Worm (Caenorhabditis elegans) whole organism, L3 larva: Measurements from ENCODE around the gene ssr-2.
A peak's percentile ranks its signal among the peaks of the same experiment; 100 is the strongest.

ENCODE experiments used
- R02D3.7 ChIP-seq: fragments of 150-350 bp; optimal IDR thresholded peaks from 2 replicates; lab custom pipeline; 2014; ENCODE audit warnings: missing biosample characterization, missing genetic modification characterization
- ZK546.5 ChIP-seq: sonication (generic microtip); optimal IDR thresholded peaks from 2 replicates; lab custom pipeline; 2017; ENCODE audit warnings: missing biosample characterization, missing genetic modification characterization
- aly-2 ChIP-seq: fragments of 150-350 bp; optimal IDR thresholded peaks from 2 replicates; lab custom pipeline; 2014; ENCODE audit warnings: missing biosample characterization, missing genetic modification characterization
- ceh-16 ChIP-seq: sonication (generic microtip); optimal IDR thresholded peaks from 2 replicates; lab custom pipeline; 2017; ENCODE audit warnings: missing biosample characterization, missing genetic modification characterization
- ceh-28 ChIP-seq: fragments of 150-350 bp; optimal IDR thresholded peaks from 2 replicates; lab custom pipeline; 2014; ENCODE audit warnings: missing biosample characterization, missing genetic modification reagents, missing genetic modification characterization
- ceh-82 ChIP-seq: fragments of 150-350 bp; optimal IDR thresholded peaks from 2 replicates; lab custom pipeline; 2014; ENCODE audit warnings: missing biosample characterization, missing genetic modification characterization
- ceh-9 ChIP-seq: sonication (generic microtip); optimal IDR thresholded peaks from 2 replicates; lab custom pipeline; 2018; ENCODE audit warnings: missing biosample characterization, missing genetic modification characterization
- daf-12 ChIP-seq: fragments of 150-350 bp; optimal IDR thresholded peaks from 2 replicates; lab custom pipeline; 2014; ENCODE audit warnings: missing biosample characterization, missing genetic modification reagents, missing genetic modification characterization
- egl-5 ChIP-seq: fragments of 150-350 bp; optimal IDR thresholded peaks from 2 replicates; lab custom pipeline; 2017; ENCODE audit warnings: missing biosample characterization, missing genetic modification reagents, missing genetic modification characterization, inconsistent platforms
- elt-1 ChIP-seq: fragments of 150-350 bp; optimal IDR thresholded peaks from 2 replicates; lab custom pipeline; 2014; ENCODE audit warnings: missing biosample characterization, missing genetic modification characterization
- elt-2 ChIP-seq: sonication (generic microtip); optimal IDR thresholded peaks from 2 replicates; lab custom pipeline; 2016; ENCODE audit warnings: missing genetic modification reagents, mild to moderate bottlenecking, missing genetic modification characterization, missing compliant biosample characterization
- fos-1 ChIP-seq: fragments of 150-350 bp; optimal IDR thresholded peaks from 2 replicates; lab custom pipeline; 2014; ENCODE audit warnings: missing biosample characterization, missing genetic modification characterization
- hmg-11 ChIP-seq: sonication (generic microtip); optimal IDR thresholded peaks from 2 replicates; lab custom pipeline; 2016; ENCODE audit warnings: missing genetic modification characterization, missing compliant biosample characterization
- jun-1 ChIP-seq: fragments of 150-350 bp; optimal IDR thresholded peaks from 2 replicates; lab custom pipeline; 2014; ENCODE audit warnings: missing biosample characterization, missing genetic modification reagents, missing genetic modification characterization
- lin-39 ChIP-seq: fragments of 150-350 bp; optimal IDR thresholded peaks from 2 replicates; lab custom pipeline; 2018; ENCODE audit warnings: missing biosample characterization, missing genetic modification reagents, missing genetic modification characterization
- mdl-1 ChIP-seq: fragments of 150-350 bp; optimal IDR thresholded peaks from 2 replicates; lab custom pipeline; 2014; ENCODE audit warnings: missing biosample characterization, missing genetic modification characterization
- mml-1 ChIP-seq: fragments of 150-350 bp; sonication (generic microtip); optimal IDR thresholded peaks from 3 replicates; lab custom pipeline; 2014; ENCODE audit warnings: missing biosample characterization, missing genetic modification characterization
- nhr-25 ChIP-seq: sonication (generic microtip); optimal IDR thresholded peaks from 2 replicates; lab custom pipeline; 2017; ENCODE audit warnings: missing biosample characterization, missing genetic modification characterization
- nhr-28 ChIP-seq: fragments of 150-350 bp; optimal IDR thresholded peaks from 2 replicates; lab custom pipeline; 2014; ENCODE audit warnings: missing biosample characterization, missing genetic modification characterization
- nhr-67 ChIP-seq: fragments of 150-350 bp; optimal IDR thresholded peaks from 2 replicates; lab custom pipeline; 2014; ENCODE audit warnings: missing biosample characterization, missing genetic modification characterization
- pha-4 ChIP-seq: fragments of 150-350 bp; optimal IDR thresholded peaks from 2 replicates; lab custom pipeline; 2014; ENCODE audit warnings: missing biosample characterization, missing genetic modification reagents, missing genetic modification characterization
- pqm-1 ChIP-seq: fragments of 150-350 bp; optimal IDR thresholded peaks from 2 replicates; lab custom pipeline; 2017; ENCODE audit warnings: missing biosample characterization, missing genetic modification characterization, inconsistent platforms
- skn-1 ChIP-seq: fragments of 150-350 bp; optimal IDR thresholded peaks from 2 replicates; lab custom pipeline; 2014; ENCODE audit warnings: missing biosample characterization, missing genetic modification characterization
- snpc-4 ChIP-seq: fragments of 150-350 bp; optimal IDR thresholded peaks from 2 replicates; lab custom pipeline; 2014; ENCODE audit warnings: missing biosample characterization, missing genetic modification characterization
- tbx-2 ChIP-seq: sonication (generic microtip); optimal IDR thresholded peaks from 2 replicates; lab custom pipeline; 2016; ENCODE audit warnings: mild to moderate bottlenecking, missing genetic modification characterization, missing compliant biosample characterization
- unc-62 ChIP-seq: fragments of 150-350 bp; sonication (generic microtip); optimal IDR thresholded peaks from 4 replicates; lab custom pipeline; 2014; ENCODE audit warnings: missing biosample characterization, missing genetic modification reagents, missing genetic modification characterization
- ztf-4 ChIP-seq: fragments of 150-350 bp; optimal IDR thresholded peaks from 2 replicates; lab custom pipeline; 2014; ENCODE audit warnings: missing biosample characterization, missing genetic modification characterization

Gene ssr-2

ce11 chrX:2843508-2843907 lies 16.0 kb upstream of the ssr-2 start:
- TF ChIP-seq nhr-67 (tag; lab: Kevin White, UChicago) (no peak), nhr-25 (tag; lab: Kevin White, UChicago) (peak; percentile 2), snpc-4 (tag; lab: Kevin White, UChicago) (peak; percentile 86)

ce11 chrX:2841754-2842153 lies 14.2 kb upstream of the ssr-2 start:
- TF ChIP-seq ceh-9 (tag; lab: Kevin White, UChicago) (no peak), pqm-1 (tag; lab: Kevin White, UChicago) (peak; percentile 77), pha-4 (tag; lab: Kevin White, UChicago) (peak; percentile 50), elt-2 (tag; lab: Kevin White, UChicago) (peak; percentile 94), jun-1 (tag; lab: Kevin White, UChicago) (peak; percentile 48), ceh-28 (tag; lab: Kevin White, UChicago) (no peak), lin-39 (tag; lab: Kevin White, UChicago) (no peak), hmg-11 (peak; percentile 3), mdl-1 (tag; lab: Kevin White, UChicago) (no peak)

ce11 chrX:2840287-2840686 lies 12.7 kb upstream of the ssr-2 start, which contains the start of gene Y71H10B.1:
Gene Y71H10B.1 (minus strand): TSS chrX:2840292.
- no peak for TF ChIP-seq aly-2 (tag; lab: Kevin White, UChicago)
- no peak for TF ChIP-seq nhr-25 (tag; lab: Kevin White, UChicago)
- TF ChIP-seq mml-1, result no peak
- TF ChIP-seq ZK546.5, result no peak
- TF ChIP-seq pha-4 (tag; lab: Kevin White, UChicago), result no peak

- TF ChIP-seq pqm-1 (tag; lab: Kevin White, UChicago) (peak; percentile 54), ceh-16 (no peak), elt-2 (tag; lab: Kevin White, UChicago) (peak; percentile 89)
These were observed 11.1 kb upstream of the ssr-2 start for ce11 chrX:2838619-2839018.

- TF ChIP-seq nhr-25 (tag; lab: Kevin White, UChicago) (peak; percentile 7), ZK546.5 (no peak)
These were observed 9.9 kb upstream of the ssr-2 start for ce11 chrX:2837477-2837876.

ce11 chrX:2836770-2837169 lies 9.2 kb upstream of the ssr-2 start:
- TF ChIP-seq aly-2 (tag; lab: Kevin White, UChicago) (no peak), jun-1 (tag; lab: Kevin White, UChicago) (no peak), elt-2 (tag; lab: Kevin White, UChicago) (peak; percentile 85), pqm-1 (tag; lab: Kevin White, UChicago) (peak; percentile 71), hmg-11 (no peak)
- TF ChIP-seq, all 47 proteins: peak for 2

ce11 chrX:2826337-2826736 lies 1.2 kb downstream of the ssr-2 start:
- no peak for TF ChIP-seq unc-62 (GFP tag; lab: Kevin White, UChicago)
- no peak for TF ChIP-seq daf-12 (tag; lab: Kevin White, UChicago)
- TF ChIP-seq egl-5 (tag; lab: Kevin White, UChicago), result no peak
- TF ChIP-seq R02D3.7 (tag; lab: Kevin White, UChicago), result no peak
- no peak for TF ChIP-seq ceh-82 (tag; lab: Kevin White, UChicago)
- TF ChIP-seq pha-4 (tag; lab: Kevin White, UChicago), result no peak
- no peak for TF ChIP-seq fos-1 (tag; lab: Kevin White, UChicago)
- TF ChIP-seq nhr-28, result no peak
- TF ChIP-seq jun-1 (tag; lab: Kevin White, UChicago), result no peak
- no peak for TF ChIP-seq tbx-2 (tag; lab: Kevin White, UChicago)
- no peak for TF ChIP-seq ceh-16

- no peak for TF ChIP-seq elt-1 (tag; lab: Kevin White, UChicago)
- no peak for TF ChIP-seq pqm-1 (tag; lab: Kevin White, UChicago)
- TF ChIP-seq ztf-4 (tag; lab: Kevin White, UChicago), result no peak
- no peak for TF ChIP-seq skn-1 (tag; lab: Kevin White, UChicago)
These were observed 7.4 kb downstream of the ssr-2 start, which contains the start of gene tsp-6 for ce11 chrX:2820148-2820547. Gene tsp-6 (plus strand): TSS chrX:2820448.
